Fruit fly (Drosophila melanogaster) whole organism, embryonic: ENCODE data around the gene mAcon1.
A peak's percentile ranks its signal among the peaks of the same experiment; 100 is the strongest.

Experiments
- BEAF-32 ChIP-seq: fragments of 200-800 bp; sonication (Bioruptor generic); optimal IDR thresholded peaks from 3 replicates; lab custom pipeline; 2017; ENCODE audit warnings: missing biosample characterization, missing genetic modification characterization, mild to moderate bottlenecking, moderate library complexity, missing genetic modification reagents
- Bgb ChIP-seq: fragments of 200-800 bp; sonication (Bioruptor generic); IDR thresholded peaks from 2 replicates; pipeline ENCODE4 v1.3.6; 2022; ENCODE audit warnings: missing biosample characterization, missing genetic modification characterization; ENCODE audit not compliant: partially characterized antibody
- CG11456 ChIP-seq: fragments of 200-800 bp; sonication (Bioruptor generic); IDR thresholded peaks from 3 replicates; pipeline ENCODE4 v1.3.6; 2022; ENCODE audit warnings: missing biosample characterization, missing genetic modification characterization
- CG12659 ChIP-seq: fragments of 200-800 bp; sonication (Bioruptor generic); optimal IDR thresholded peaks from 3 replicates; lab custom pipeline; 2017; ENCODE audit warnings: mild to moderate bottlenecking, missing biosample characterization, missing genetic modification reagents, missing genetic modification characterization
- CG1529 ChIP-seq: fragments of 200-800 bp; sonication (Bioruptor generic); optimal IDR thresholded peaks from 3 replicates; lab custom pipeline; 2018; ENCODE audit warnings: missing biosample characterization, missing genetic modification characterization
- CG16813 ChIP-seq: fragments of 200-800 bp; sonication (Bioruptor generic); IDR thresholded peaks from 3 replicates; pipeline ENCODE4 v1.3.6; 2022; ENCODE audit warnings: missing biosample characterization, missing genetic modification characterization; ENCODE audit not compliant: partially characterized antibody
- CG17361 ChIP-seq: fragments of 200-800 bp; sonication (Bioruptor generic); IDR thresholded peaks from 3 replicates; pipeline ENCODE4 v1.3.6; 2022; ENCODE audit warnings: missing biosample characterization, missing genetic modification characterization
- CG33213 ChIP-seq: fragments of 200-800 bp; sonication (Bioruptor generic); optimal IDR thresholded peaks from 3 replicates; lab custom pipeline; 2016; ENCODE audit warnings: missing biosample characterization, missing genetic modification characterization
- CG33557 ChIP-seq: fragments of 200-800 bp; sonication (Bioruptor generic); optimal IDR thresholded peaks from 2 replicates; lab custom pipeline; 2019; ENCODE audit warnings: missing biosample characterization, mild to moderate bottlenecking, missing genetic modification characterization, moderate library complexity
- CG34224 ChIP-seq: fragments of 200-800 bp; sonication (Bioruptor generic); IDR thresholded peaks from 3 replicates; pipeline ENCODE4 v1.3.6; 2022; ENCODE audit warnings: missing biosample characterization, missing genetic modification characterization; ENCODE audit not compliant: partially characterized antibody
- CG4617 ChIP-seq: fragments of 200-800 bp; sonication (Bioruptor generic); optimal IDR thresholded peaks from 3 replicates; lab custom pipeline; 2016; ENCODE audit warnings: missing biosample characterization, missing genetic modification characterization, borderline replicate concordance
- CG6272 ChIP-seq: fragments of 200-800 bp; sonication (Bioruptor generic); IDR thresholded peaks from 2 replicates; pipeline ENCODE4 v1.3.6; 2022; ENCODE audit warnings: missing biosample characterization, missing genetic modification characterization
- CG6791 ChIP-seq: fragments of 200-800 bp; sonication (Bioruptor generic); IDR thresholded peaks from 3 replicates; pipeline ENCODE4 v1.3.6; 2022; ENCODE audit warnings: missing biosample characterization, missing genetic modification characterization; ENCODE audit not compliant: partially characterized antibody
- CG8290 ChIP-seq, 3 experiments: fragments of 200-800 bp; sonication (Bioruptor generic); optimal IDR thresholded peaks; 2 replicates each; lab custom pipeline; 2016 to 2019; ENCODE audit warnings: missing biosample characterization in 3 of 3, missing genetic modification characterization in 3 of 3, mild to moderate bottlenecking in 2 of 3, moderate library complexity in 1 of 3
- CG9932 ChIP-seq: fragments of 200-800 bp; sonication (Bioruptor generic); IDR thresholded peaks from 2 replicates; pipeline ENCODE4 v1.3.6; 2022; ENCODE audit warnings: missing biosample characterization, missing genetic modification characterization
- Dll ChIP-seq: fragments of 200-800 bp; sonication (Bioruptor generic); IDR thresholded peaks from 4 replicates; pipeline ENCODE4 v1.3.6; 2022; ENCODE audit warnings: missing biosample characterization, missing genetic modification characterization; ENCODE audit not compliant: partially characterized antibody
- Doc3 ChIP-seq: fragments of 200-800 bp; sonication (Bioruptor generic); IDR thresholded peaks from 3 replicates; pipeline ENCODE4 v1.3.6; 2022; ENCODE audit warnings: missing biosample characterization, missing genetic modification characterization; ENCODE audit not compliant: partially characterized antibody
- Gug ChIP-seq: fragments of 200-800 bp; sonication (Bioruptor generic); IDR thresholded peaks from 4 replicates; pipeline ENCODE4 v1.3.6; 2022; ENCODE audit warnings: missing biosample characterization, missing genetic modification characterization
- HLH3B ChIP-seq: fragments of 200-800 bp; sonication (Bioruptor generic); IDR thresholded peaks from 2 replicates; pipeline ENCODE4 v1.3.6; 2022; ENCODE audit warnings: missing biosample characterization, missing genetic modification characterization
- HmgD ChIP-seq: fragments of 200-800 bp; sonication (Bioruptor generic); optimal IDR thresholded peaks from 3 replicates; lab custom pipeline; 2016; ENCODE audit warnings: missing biosample characterization, missing genetic modification characterization
- Jarid2 ChIP-seq: fragments of 200-800 bp; sonication (Bioruptor generic); optimal IDR thresholded peaks from 3 replicates; lab custom pipeline; 2017; ENCODE audit warnings: mild to moderate bottlenecking, missing biosample characterization, missing genetic modification reagents, missing genetic modification characterization
- MBD-R2 ChIP-seq: fragments of 200-800 bp; sonication (Bioruptor generic); IDR thresholded peaks from 2 replicates; pipeline ENCODE4 v1.3.6; 2022; ENCODE audit warnings: missing biosample characterization, missing genetic modification characterization
- MESR4 ChIP-seq: fragments of 200-800 bp; sonication (Bioruptor generic); optimal IDR thresholded peaks from 2 replicates; lab custom pipeline; 2018; ENCODE audit warnings: missing biosample characterization, mild to moderate bottlenecking, missing genetic modification characterization, moderate library complexity
- NFAT ChIP-seq: fragments of 200-800 bp; sonication (Bioruptor generic); IDR thresholded peaks from 2 replicates; pipeline ENCODE4 v1.3.6; 2022; ENCODE audit warnings: missing biosample characterization, missing genetic modification characterization
- Opbp ChIP-seq: fragments of 200-800 bp; sonication (Bioruptor generic); IDR thresholded peaks from 3 replicates; pipeline ENCODE4 v1.3.6; 2022; ENCODE audit warnings: missing biosample characterization, missing genetic modification characterization; ENCODE audit not compliant: partially characterized antibody
- Rfx ChIP-seq: fragments of 200-800 bp; sonication (Bioruptor generic); IDR thresholded peaks from 2 replicates; pipeline ENCODE4 v1.3.6; 2022; ENCODE audit warnings: missing biosample characterization, missing genetic modification characterization
- Rx ChIP-seq: fragments of 200-800 bp; sonication (Bioruptor generic); IDR thresholded peaks from 2 replicates; pipeline ENCODE4 v1.3.6; 2022; ENCODE audit warnings: missing biosample characterization, missing genetic modification characterization
- Scr ChIP-seq: fragments of 200-800 bp; sonication (Bioruptor generic); IDR thresholded peaks from 2 replicates; pipeline ENCODE4 v1.3.6; 2022; ENCODE audit warnings: missing biosample characterization, missing genetic modification characterization; ENCODE audit not compliant: partially characterized antibody
- amos ChIP-seq: fragments of 200-800 bp; sonication (Bioruptor generic); IDR thresholded peaks from 2 replicates; pipeline ENCODE4 v1.3.6; 2022; ENCODE audit warnings: missing biosample characterization, missing genetic modification characterization; ENCODE audit not compliant: partially characterized antibody
- ato ChIP-seq: fragments of 200-800 bp; sonication (Bioruptor generic); IDR thresholded peaks from 2 replicates; pipeline ENCODE4 v1.3.6; 2022; ENCODE audit warnings: missing biosample characterization, missing genetic modification characterization; ENCODE audit not compliant: partially characterized antibody
- bbx ChIP-seq: fragments of 200-800 bp; sonication (Bioruptor generic); IDR thresholded peaks from 2 replicates; pipeline ENCODE4 v1.3.6; 2022; ENCODE audit warnings: missing biosample characterization, missing genetic modification characterization; ENCODE audit not compliant: partially characterized antibody
- chinmo ChIP-seq: fragments of 200-800 bp; sonication (Bioruptor generic); IDR thresholded peaks from 4 replicates; pipeline ENCODE4 v1.3.6; 2022; ENCODE audit warnings: missing biosample characterization, missing genetic modification characterization; ENCODE audit not compliant: partially characterized antibody
- chn ChIP-seq: fragments of 200-800 bp; sonication (Bioruptor generic); optimal IDR thresholded peaks from 2 replicates; lab custom pipeline; 2016; ENCODE audit warnings: missing biosample characterization, missing genetic modification characterization
- hbn ChIP-seq: fragments of 200-800 bp; sonication (Bioruptor generic); IDR thresholded peaks from 2 replicates; pipeline ENCODE4 v1.3.6; 2022; ENCODE audit warnings: missing biosample characterization, missing genetic modification characterization; ENCODE audit not compliant: partially characterized antibody
- ken ChIP-seq: fragments of 200-800 bp; sonication (Bioruptor generic); IDR thresholded peaks from 3 replicates; pipeline ENCODE4 v1.3.6; 2022; ENCODE audit warnings: missing biosample characterization, missing genetic modification characterization
- knrl ChIP-seq: fragments of 200-800 bp; sonication (Bioruptor generic); IDR thresholded peaks from 3 replicates; pipeline ENCODE4 v1.3.6; 2022; ENCODE audit warnings: missing biosample characterization, missing genetic modification characterization; ENCODE audit not compliant: partially characterized antibody
- lmd ChIP-seq: fragments of 200-800 bp; sonication (Bioruptor generic); IDR thresholded peaks from 2 replicates; pipeline ENCODE4 v1.3.6; 2022; ENCODE audit warnings: missing biosample characterization, missing genetic modification characterization
- otp ChIP-seq: fragments of 200-800 bp; sonication (Bioruptor generic); IDR thresholded peaks from 3 replicates; pipeline ENCODE4, ENCODE4 v1.3.6; 2022; ENCODE audit warnings: missing biosample characterization, missing genetic modification characterization
- pnt ChIP-seq: fragments of 200-800 bp; sonication (Bioruptor generic); optimal IDR thresholded peaks from 3 replicates; lab custom pipeline; 2016; ENCODE audit warnings: missing biosample characterization, missing genetic modification characterization
- pzg ChIP-seq: fragments of 200-800 bp; sonication (Bioruptor generic); optimal IDR thresholded peaks from 3 replicates; lab custom pipeline; 2018; ENCODE audit warnings: missing biosample characterization, mild to moderate bottlenecking, missing genetic modification characterization, moderate library complexity
- repo ChIP-seq: fragments of 200-800 bp; sonication (Bioruptor generic); optimal IDR thresholded peaks from 2 replicates; lab custom pipeline; 2016; ENCODE audit warnings: missing biosample characterization, missing genetic modification characterization
- slbo ChIP-seq: fragments of 200-800 bp; sonication (Bioruptor generic); IDR thresholded peaks from 2 replicates; pipeline ENCODE4 v1.3.6; 2022; ENCODE audit warnings: missing biosample characterization, missing genetic modification characterization
- sna ChIP-seq: fragments of 200-800 bp; sonication (Bioruptor generic); IDR thresholded peaks from 2 replicates; pipeline ENCODE4 v1.3.6; 2022; ENCODE audit warnings: missing biosample characterization, missing genetic modification characterization; ENCODE audit not compliant: partially characterized antibody
- sob ChIP-seq: fragments of 200-800 bp; sonication (Bioruptor generic); IDR thresholded peaks from 2 replicates; pipeline ENCODE4 v1.3.6; 2022; ENCODE audit warnings: missing biosample characterization, missing genetic modification characterization
- tx ChIP-seq: fragments of 200-800 bp; sonication (Bioruptor generic); optimal IDR thresholded peaks from 2 replicates; lab custom pipeline; 2016; ENCODE audit warnings: missing biosample characterization, missing genetic modification characterization
- vnd ChIP-seq: fragments of 200-800 bp; sonication (Bioruptor generic); IDR thresholded peaks from 3 replicates; pipeline ENCODE4 v1.3.6; 2022; ENCODE audit warnings: missing biosample characterization, missing genetic modification characterization; ENCODE audit not compliant: partially characterized antibody
- vvl ChIP-seq: fragments of 200-800 bp; sonication (Bioruptor generic); IDR thresholded peaks from 2 replicates; pipeline ENCODE4 v1.3.6; 2022; ENCODE audit warnings: missing biosample characterization, missing genetic modification characterization

Gene mAcon1

dm6 chr2L:21162875-21163274, 5.5 kb upstream of the mAcon1 start, which contains the start of gene Nbr:
Nbr (minus strand) TSS chr2L:21163083.
- no peak for TF ChIP-seq pnt (GFP tag; lab: Kevin White, UChicago)
- peak; percentile 52 for TF ChIP-seq Bgb (GFP tag; lab: Robert Waterston, UW)
- peak; percentile 54 for TF ChIP-seq slbo (GFP tag; lab: Robert Waterston, UW)
- 0 out of 2 replicates have a peak, but pooled peaks have one; percentile 4 for TF ChIP-seq HLH3B (GFP tag; lab: Robert Waterston, UW)
- peak; percentile 39 for TF ChIP-seq Rfx (GFP tag; lab: Robert Waterston, UW)
- TF ChIP-seq CG16813 (GFP tag; lab: Robert Waterston, UW) = peak; percentile 54; the same call in 2 of the 3 replicates
- no peak for TF ChIP-seq CG1529 (GFP tag; lab: Kevin White, UChicago)
- 0 out of 3 replicates have a peak, but pooled peaks have one; percentile 35 for TF ChIP-seq CG6791 (GFP tag; lab: Robert Waterston, UW)
- peak; percentile 16; the same call in 1 of the 3 replicates for TF ChIP-seq CG11456 (GFP tag; lab: Robert Waterston, UW)
- TF ChIP-seq Scr (GFP tag; lab: Robert Waterston, UW) = peak; percentile 56
- peak; percentile 12 for TF ChIP-seq pzg (GFP tag; lab: Kevin White, UChicago)
- peak; percentile 67 for TF ChIP-seq Dll (GFP tag; lab: Robert Waterston, UW)
- 0 out of 3 replicates have a peak, but pooled peaks have one; percentile 40 for TF ChIP-seq ken (GFP tag; lab: Robert Waterston, UW)
- TF ChIP-seq amos (GFP tag; lab: Robert Waterston, UW) = peak; percentile 62
- no peak for TF ChIP-seq repo (GFP tag; lab: Kevin White, UChicago)
- TF ChIP-seq CG17361 (GFP tag; lab: Robert Waterston, UW) = no peak
- TF ChIP-seq CG34224 (GFP tag; lab: Robert Waterston, UW) = peak; percentile 43; the same call in 1 of the 3 replicates
- TF ChIP-seq MESR4 (GFP tag; lab: Kevin White, UChicago) = peak; percentile 87
- TF ChIP-seq sna = peak; percentile 54
- 0 out of 3 replicates have a peak, but pooled peaks have one; percentile 33 for TF ChIP-seq Doc3 (GFP tag; lab: Robert Waterston, UW)
- peak; percentile 57 for TF ChIP-seq hbn (GFP tag; lab: Robert Waterston, UW)
- TF ChIP-seq CG4617 = peak; percentile 27
- no peak for TF ChIP-seq chn
- peak; percentile 46; the same call in 1 of the 2 replicates for TF ChIP-seq CG6272 (GFP tag; lab: Robert Waterston, UW)
- 0 out of 2 replicates have a peak, but pooled peaks have one; percentile 7 for TF ChIP-seq vvl (GFP tag; lab: Robert Waterston, UW)
- peak; percentile 33; the same call in 1 of the 2 replicates for TF ChIP-seq ato (GFP tag; lab: Robert Waterston, UW)
- TF ChIP-seq Gug = peak; percentile 51; the same call in 2 of the 4 replicates
- peak; percentile 67 for TF ChIP-seq bbx
- peak; percentile 54 for TF ChIP-seq BEAF-32
- no peak for TF ChIP-seq CG33557
- peak; percentile 71 for TF ChIP-seq MBD-R2
- no peak for TF ChIP-seq Rx (GFP tag; lab: Robert Waterston, UW)
- peak; percentile 44; the same call in 1 of the 2 replicates for TF ChIP-seq NFAT (GFP tag; lab: Robert Waterston, UW)
- TF ChIP-seq sob (GFP tag; lab: Robert Waterston, UW) = peak; percentile 11; the same call in 1 of the 2 replicates
- TF ChIP-seq otp (GFP tag; lab: Robert Waterston, UW) = 0 out of 3 replicates have a peak, but pooled peaks have one; percentile 16
- no peak for TF ChIP-seq HmgD (GFP tag; lab: Kevin White, UChicago)
- no peak for TF ChIP-seq lmd
- TF ChIP-seq CG8290 (GFP tag; optimal IDR thresholded peaks at IDR 0.05; lab: Kevin White, UChicago) = no peak
- TF ChIP-seq CG8290 (tag; optimal IDR thresholded peaks at IDR 0.05; lab: Kevin White, UChicago) = peak in 1 of 2 experiments; percentile 29
- no peak for TF ChIP-seq tx (GFP tag; lab: Kevin White, UChicago)
- TF ChIP-seq chinmo (GFP tag; lab: Robert Waterston, UW) = peak; percentile 76; the same call in 1 of the 4 replicates
- TF ChIP-seq CG9932 (GFP tag; lab: Robert Waterston, UW) = peak; percentile 51
- peak; percentile 33; the same call in 2 of the 3 replicates for TF ChIP-seq knrl (GFP tag; lab: Robert Waterston, UW)
- TF ChIP-seq CG33213 = no peak
- TF ChIP-seq vnd = 0 out of 3 replicates have a peak, but pooled peaks have one; percentile 19
- TF ChIP-seq Opbp (GFP tag; lab: Robert Waterston, UW) = peak; percentile 31; the same call in 1 of the 3 replicates
- TF ChIP-seq Jarid2 (GFP tag; lab: Kevin White, UChicago) = no peak
- peak; percentile 17 for TF ChIP-seq CG12659
